Worm (Caenorhabditis elegans) whole organism, late embryonic: ENCODE data around the gene cyn-8.

Source experiments
- Y22D7AL.16 ChIP-seq: sonication (generic microtip); optimal IDR thresholded peaks from 2 replicates; lab custom pipeline; 2016; ENCODE audit warnings: missing genetic modification characterization, missing compliant biosample characterization
- ceh-18 ChIP-seq: sonication (generic microtip); optimal IDR thresholded peaks from 2 replicates; lab custom pipeline; 2016; ENCODE audit warnings: missing genetic modification characterization, missing compliant biosample characterization
- hlh-30 ChIP-seq: sonication (generic microtip); optimal IDR thresholded peaks from 2 replicates; lab custom pipeline; 2017; ENCODE audit warnings: antibody characterized with exemption, missing genetic modification characterization, missing compliant biosample characterization; ENCODE audit not compliant: insufficient read depth
- lin-11 ChIP-seq: fragments of 200-800 bp; sonication (Bioruptor generic); optimal IDR thresholded peaks from 2 replicates; lab custom pipeline; 2018; ENCODE audit warnings: mild to moderate bottlenecking, missing genetic modification characterization, missing compliant biosample characterization
- mec-3 ChIP-seq: sonication (generic microtip); optimal IDR thresholded peaks from 2 replicates; lab custom pipeline; 2016; ENCODE audit warnings: borderline replicate concordance, missing genetic modification characterization, missing compliant biosample characterization
- syd-9 ChIP-seq: sonication (generic microtip); optimal IDR thresholded peaks from 2 replicates; lab custom pipeline; 2016; ENCODE audit warnings: mild to moderate bottlenecking, missing genetic modification characterization, moderate library complexity, missing compliant biosample characterization
- tbx-7 ChIP-seq: sonication (generic microtip); optimal IDR thresholded peaks from 2 replicates; lab custom pipeline; 2016; ENCODE audit warnings: missing genotype, missing genetic modification characterization, missing compliant biosample characterization
- zip-5 ChIP-seq: sonication (generic microtip); optimal IDR thresholded peaks from 2 replicates; lab custom pipeline; 2016; ENCODE audit warnings: missing genetic modification characterization, missing compliant biosample characterization

Gene cyn-8

DNA sequence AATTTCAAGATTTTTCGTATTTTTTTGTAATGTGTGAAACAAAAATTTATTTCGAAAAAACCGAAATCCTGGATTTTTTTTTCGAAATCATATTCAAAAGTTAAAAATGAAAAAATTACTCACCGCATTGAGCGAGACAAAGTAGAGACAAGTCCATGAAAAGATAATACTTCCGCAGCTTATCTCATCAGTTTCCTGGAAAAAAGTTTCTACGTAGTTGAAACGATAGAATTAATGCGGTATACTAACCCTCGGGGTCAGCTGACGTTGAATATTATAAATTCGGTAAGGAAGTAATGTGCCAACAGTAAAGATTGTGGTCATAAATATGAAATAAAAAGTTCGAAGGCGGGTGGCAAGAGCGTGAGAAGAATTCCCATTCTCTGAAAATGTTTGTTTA lies 46.9 kb downstream of the cyn-8 start:
- TF ChIP-seq syd-9 (no peak), zip-5 (tag; lab: Kevin White, UChicago) (no peak), ceh-18 (tag; lab: Kevin White, UChicago) (no peak), tbx-7 (no peak), mec-3 (tag; lab: Kevin White, UChicago) (no peak), Y22D7AL.16 (tag; lab: Kevin White, UChicago) (no peak)

- TF ChIP-seq lin-11: no peak
- no peak for TF ChIP-seq ceh-18 (tag; lab: Kevin White, UChicago)
Measured at ce11 chrX:8961120-8961834, 50.2 kb downstream of the cyn-8 start, which contains the start of gene aexr-3. aexr-3 (minus strand) TSS chrX:8961170.

ce11 chrX:8963469-8963868 lies 52.4 kb downstream of the cyn-8 start:
- no peak for TF ChIP-seq Y22D7AL.16 (tag; lab: Kevin White, UChicago)
- no peak for TF ChIP-seq hlh-30 (tag; lab: Kevin White, UChicago)
- TF ChIP-seq mec-3 (tag; lab: Kevin White, UChicago): no peak
